Worm (Caenorhabditis elegans) whole organism, L2 larva: ENCODE results near the gene lyst-1.

ENCODE experiments used
- F13H6.1 ChIP-seq: sonication (generic microtip); optimal IDR thresholded peaks from 2 replicates; lab custom pipeline; 2016; ENCODE audit warnings: missing genetic modification characterization, missing compliant biosample characterization
- Y55F3AM.14 ChIP-seq: fragments of 200-800 bp; sonication (Bioruptor generic); optimal IDR thresholded peaks from 2 replicates; lab custom pipeline; 2018; ENCODE audit warnings: mild to moderate bottlenecking, missing genetic modification characterization, missing compliant biosample characterization
- ZK546.5 ChIP-seq: sonication (generic microtip); optimal IDR thresholded peaks from 2 replicates; lab custom pipeline; 2017; ENCODE audit warnings: missing biosample characterization, missing genetic modification characterization
- alr-1 ChIP-seq: fragments of 150-350 bp; optimal IDR thresholded peaks from 2 replicates; lab custom pipeline; 2014; ENCODE audit warnings: missing biosample characterization, missing genetic modification characterization
- aly-2 ChIP-seq: fragments of 150-350 bp; optimal IDR thresholded peaks from 2 replicates; lab custom pipeline; 2014; ENCODE audit warnings: missing biosample characterization, missing genetic modification characterization
- blmp-1 ChIP-seq: sonication (generic microtip); optimal IDR thresholded peaks from 2 replicates; lab custom pipeline; 2017; ENCODE audit warnings: missing genetic modification characterization, mild to moderate bottlenecking, missing compliant biosample characterization, antibody characterized with exemption, moderate library complexity; ENCODE audit not compliant: insufficient read depth
- ceh-16 ChIP-seq: fragments of 150-350 bp; optimal IDR thresholded peaks from 2 replicates; lab custom pipeline; 2014; ENCODE audit warnings: missing biosample characterization, missing genetic modification characterization
- ceh-82 ChIP-seq: fragments of 150-350 bp; optimal IDR thresholded peaks from 2 replicates; lab custom pipeline; 2014; ENCODE audit warnings: missing biosample characterization, missing genetic modification characterization
- crh-2 ChIP-seq: sonication (generic microtip); optimal IDR thresholded peaks from 2 replicates; lab custom pipeline; 2017; ENCODE audit warnings: missing biosample characterization, missing genetic modification characterization
- dmd-4 ChIP-seq: sonication (generic microtip); optimal IDR thresholded peaks from 2 replicates; lab custom pipeline; 2017; ENCODE audit warnings: missing biosample characterization, missing genetic modification characterization
- egl-27 ChIP-seq: sonication (generic microtip); optimal IDR thresholded peaks from 3 replicates; lab custom pipeline; 2017; ENCODE audit warnings: missing biosample characterization, missing genetic modification reagents, missing genetic modification characterization
- elt-3 ChIP-seq: sonication (generic microtip); optimal IDR thresholded peaks from 2 replicates; lab custom pipeline; 2017; ENCODE audit warnings: missing biosample characterization, missing genetic modification characterization
- fos-1 ChIP-seq: fragments of 150-350 bp; optimal IDR thresholded peaks from 2 replicates; lab custom pipeline; 2014; ENCODE audit warnings: missing biosample characterization, missing genetic modification characterization
- gmeb-1 ChIP-seq: fragments of 150-350 bp; optimal IDR thresholded peaks from 2 replicates; lab custom pipeline; 2014; ENCODE audit warnings: missing biosample characterization, missing genetic modification characterization
- lin-11 ChIP-seq: fragments of 150-350 bp; sonication (generic microtip); optimal IDR thresholded peaks from 2 replicates; lab custom pipeline; 2014; ENCODE audit warnings: missing biosample characterization, missing genetic modification characterization, inconsistent platforms, mixed read lengths
- lin-13 ChIP-seq: fragments of 150-350 bp; optimal IDR thresholded peaks from 2 replicates; lab custom pipeline; 2014; ENCODE audit warnings: missing biosample characterization, missing genetic modification reagents, missing genetic modification characterization
- lsy-2 ChIP-seq, 2 experiments: fragments of 150-350 bp in 1 of 2; sonication (generic microtip) in 1 of 2; optimal IDR thresholded peaks; 2 replicates each; lab custom pipeline; 2014 to 2017; ENCODE audit warnings: missing biosample characterization in 2 of 2, missing genetic modification characterization in 2 of 2
- mab-5 ChIP-seq: fragments of 150-350 bp; optimal IDR thresholded peaks from 2 replicates; lab custom pipeline; 2014; ENCODE audit warnings: missing biosample characterization, missing genetic modification characterization
- mbf-1 ChIP-seq: sonication (generic microtip); optimal IDR thresholded peaks from 2 replicates; lab custom pipeline; 2017; ENCODE audit warnings: missing biosample characterization, missing genetic modification characterization
- mdl-1 ChIP-seq, 2 experiments: fragments of 150-350 bp in 1 of 2; sonication (generic microtip) in 1 of 2; optimal IDR thresholded peaks; 2 replicates each; lab custom pipeline; 2017; ENCODE audit warnings: missing biosample characterization in 2 of 2, missing genetic modification characterization in 2 of 2
- nhr-11 ChIP-seq: fragments of 150-350 bp; optimal IDR thresholded peaks from 2 replicates; lab custom pipeline; 2014; ENCODE audit warnings: missing biosample characterization, missing genetic modification characterization
- nhr-12 ChIP-seq: fragments of 150-350 bp; optimal IDR thresholded peaks from 2 replicates; lab custom pipeline; 2014; ENCODE audit warnings: missing biosample characterization, missing genetic modification characterization
- nhr-129 ChIP-seq: fragments of 150-350 bp; optimal IDR thresholded peaks from 2 replicates; lab custom pipeline; 2014; ENCODE audit warnings: missing biosample characterization, missing genetic modification characterization
- nhr-21 ChIP-seq: fragments of 150-350 bp; optimal IDR thresholded peaks from 2 replicates; lab custom pipeline; 2014; ENCODE audit warnings: missing biosample characterization, missing genetic modification characterization
- nhr-23 ChIP-seq: fragments of 150-350 bp; optimal IDR thresholded peaks from 2 replicates; lab custom pipeline; 2014; ENCODE audit warnings: missing biosample characterization, missing genetic modification reagents, missing genetic modification characterization
- nhr-237 ChIP-seq: fragments of 150-350 bp; optimal IDR thresholded peaks from 2 replicates; lab custom pipeline; 2014; ENCODE audit warnings: missing biosample characterization, missing genetic modification characterization
- nhr-25 ChIP-seq: fragments of 150-350 bp; sonication (generic microtip); optimal IDR thresholded peaks from 3 replicates; lab custom pipeline; 2014; ENCODE audit warnings: missing biosample characterization, missing genetic modification characterization
- nhr-6 ChIP-seq: fragments of 150-350 bp; optimal IDR thresholded peaks from 2 replicates; lab custom pipeline; 2014; ENCODE audit warnings: missing biosample characterization, missing genetic modification characterization
- nhr-77 ChIP-seq: fragments of 150-350 bp; optimal IDR thresholded peaks from 2 replicates; lab custom pipeline; 2014; ENCODE audit warnings: missing biosample characterization, missing genetic modification characterization
- sem-4 ChIP-seq: fragments of 150-350 bp; optimal IDR thresholded peaks from 2 replicates; lab custom pipeline; 2014; ENCODE audit warnings: missing biosample characterization, missing genetic modification reagents, missing genetic modification characterization
- skn-1 ChIP-seq: sonication (generic microtip); optimal IDR thresholded peaks from 2 replicates; lab custom pipeline; 2017; ENCODE audit warnings: missing biosample characterization, missing genetic modification characterization
- sma-3 ChIP-seq: sonication (generic microtip); optimal IDR thresholded peaks from 2 replicates; lab custom pipeline; 2016; ENCODE audit warnings: missing genetic modification reagents, missing genetic modification characterization, missing compliant biosample characterization
- snpc-4 ChIP-seq: fragments of 150-350 bp; optimal IDR thresholded peaks from 2 replicates; lab custom pipeline; 2014; ENCODE audit warnings: missing biosample characterization, missing genetic modification characterization
- unc-39 ChIP-seq: fragments of 150-350 bp; optimal IDR thresholded peaks from 2 replicates; lab custom pipeline; 2014; ENCODE audit warnings: missing biosample characterization, missing genetic modification characterization
- unc-62 ChIP-seq: fragments of 150-350 bp; optimal IDR thresholded peaks from 2 replicates; lab custom pipeline; 2014; ENCODE audit warnings: missing biosample characterization, missing genetic modification reagents, missing genetic modification characterization
- zag-1 ChIP-seq: fragments of 150-350 bp; optimal IDR thresholded peaks from 2 replicates; lab custom pipeline; 2014; ENCODE audit warnings: missing biosample characterization, missing genetic modification characterization
- ztf-1 ChIP-seq: fragments of 200-800 bp; sonication (Bioruptor generic); conservative IDR thresholded peaks from 2 replicates; pipeline ENCODE4 v1.3.6; 2022; ENCODE audit warnings: missing genetic modification characterization, missing compliant biosample characterization
- ztf-11 ChIP-seq: sonication (generic microtip); optimal IDR thresholded peaks from 2 replicates; lab custom pipeline; 2017; ENCODE audit warnings: missing biosample characterization, missing genetic modification characterization
- ztf-4 ChIP-seq: fragments of 150-350 bp; optimal IDR thresholded peaks from 2 replicates; lab custom pipeline; 2014; ENCODE audit warnings: missing biosample characterization, missing genetic modification characterization

lyst-1 gene

DNA sequence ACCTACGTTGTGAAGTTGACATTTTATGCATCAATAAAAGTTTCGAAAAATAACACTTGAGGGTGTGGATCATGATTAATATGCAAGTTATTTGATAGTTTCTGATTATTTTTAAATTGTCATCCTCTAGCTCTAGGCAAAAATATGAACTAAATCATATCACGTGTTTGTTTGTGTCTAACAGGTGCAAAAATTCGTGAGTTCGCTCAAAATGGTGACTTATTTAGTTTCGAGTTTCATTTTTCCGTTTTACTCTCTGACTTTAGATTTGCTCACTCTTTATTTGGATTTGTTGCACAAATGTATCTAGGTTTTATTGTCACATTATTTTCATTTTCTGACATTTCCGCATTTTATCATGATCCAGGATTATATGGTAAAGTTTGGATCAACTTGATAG, 22.6 kb downstream of the lyst-1 start, which contains the start of gene lgc-16:
TSS of gene lgc-16 (plus strand) at position 301 of the 400 bp plus-strand sequence.
- TF ChIP-seq fos-1 = no peak
- TF ChIP-seq ztf-1 (GFP tag; lab: Robert Waterston, UW) = no peak
- TF ChIP-seq ztf-4 (tag; lab: Kevin White, UChicago) = no peak
- TF ChIP-seq blmp-1 (tag; lab: Kevin White, UChicago) = no peak

DNA sequence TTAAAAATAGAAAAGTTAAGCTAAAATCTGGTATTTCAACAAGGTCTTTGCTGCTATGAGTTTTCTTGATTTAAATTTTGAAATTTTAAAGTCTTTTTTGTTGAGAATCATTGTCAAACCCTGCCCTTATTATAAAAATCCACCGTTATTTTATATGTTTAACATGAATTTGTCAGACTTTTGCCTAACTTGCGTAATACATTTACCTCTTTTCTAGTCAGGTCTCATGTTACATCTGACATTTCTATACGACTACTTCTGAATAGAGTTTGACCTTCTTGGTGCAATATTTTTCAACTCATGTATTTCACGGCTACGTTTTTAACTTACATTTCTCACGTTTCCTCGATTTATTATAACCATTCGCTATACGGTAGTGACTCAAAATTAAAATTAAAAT, 26.9 kb downstream of the lyst-1 start, which contains the start of gene lgc-15:
TSS of gene lgc-15 (plus strand) at position 301 of the 400 bp plus-strand sequence.
- no peak for TF ChIP-seq aly-2 (tag; lab: Kevin White, UChicago)
- no peak for TF ChIP-seq nhr-77 (tag; lab: Kevin White, UChicago)
- TF ChIP-seq ztf-1 (GFP tag; lab: Robert Waterston, UW) = no peak
- TF ChIP-seq blmp-1 (tag; lab: Kevin White, UChicago) = no peak
- no peak for TF ChIP-seq ztf-4 (tag; lab: Kevin White, UChicago)
- TF ChIP-seq dmd-4 = no peak
- TF ChIP-seq fos-1 = no peak
- no peak for TF ChIP-seq nhr-21 (tag; lab: Kevin White, UChicago)
- TF ChIP-seq ztf-11 (tag; lab: Kevin White, UChicago) = no peak
- no peak for TF ChIP-seq lsy-2 (tag; optimal IDR thresholded peaks at IDR 0.05; lab: Kevin White, UChicago)
- no peak for TF ChIP-seq nhr-237
- TF ChIP-seq elt-3 (tag; lab: Kevin White, UChicago) = no peak
- TF ChIP-seq crh-2 (tag; lab: Kevin White, UChicago) = no peak
- TF ChIP-seq unc-39 (tag; lab: Kevin White, UChicago) = no peak

DNA sequence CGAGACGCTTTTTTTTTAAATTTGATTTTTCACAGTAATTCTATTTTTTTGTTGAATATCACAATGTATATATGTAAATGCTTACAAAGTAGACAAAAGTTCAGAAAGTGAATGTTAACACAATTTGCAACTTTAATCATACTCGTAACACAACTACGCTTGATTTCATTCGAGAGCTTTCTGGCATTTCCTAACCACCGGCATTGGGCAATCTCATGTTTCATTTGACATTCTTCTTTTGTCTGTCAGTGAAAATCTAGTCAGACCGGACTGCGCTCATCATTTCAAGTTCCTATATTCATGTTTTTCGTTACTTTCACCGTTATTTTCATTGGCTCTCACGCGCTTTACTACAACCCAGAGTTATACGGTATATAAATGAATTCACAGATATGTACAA, 29.7 kb downstream of the lyst-1 start, which contains the start of gene lgc-14:
TSS of gene lgc-14 (plus strand) at position 301 of the 400 bp plus-strand sequence.
- TF ChIP-seq nhr-21 (tag; lab: Kevin White, UChicago) = no peak
- TF ChIP-seq lsy-2 (tag; optimal IDR thresholded peaks at IDR 0.05; lab: Kevin White, UChicago) = no peak
- TF ChIP-seq zag-1 = no peak
- TF ChIP-seq skn-1 (tag; lab: Kevin White, UChicago) = no peak
- no peak for TF ChIP-seq sem-4 (tag; lab: Kevin White, UChicago)
- TF ChIP-seq ZK546.5 (tag; lab: Kevin White, UChicago) = no peak
- TF ChIP-seq ceh-16 (tag; lab: Kevin White, UChicago) = no peak
- TF ChIP-seq mdl-1 (tag; optimal IDR thresholded peaks at IDR 0.05; lab: Kevin White, UChicago) = no peak
- TF ChIP-seq ztf-1 (GFP tag; lab: Robert Waterston, UW) = no peak
- no peak for TF ChIP-seq ztf-4 (tag; lab: Kevin White, UChicago)
- no peak for TF ChIP-seq nhr-237
- TF ChIP-seq egl-27 (tag; lab: Kevin White, UChicago) = no peak
- no peak for TF ChIP-seq blmp-1 (tag; lab: Kevin White, UChicago)
- TF ChIP-seq lin-13 = no peak
- no peak for TF ChIP-seq nhr-25 (tag; lab: Kevin White, UChicago)
- no peak for TF ChIP-seq unc-39 (tag; lab: Kevin White, UChicago)

DNA sequence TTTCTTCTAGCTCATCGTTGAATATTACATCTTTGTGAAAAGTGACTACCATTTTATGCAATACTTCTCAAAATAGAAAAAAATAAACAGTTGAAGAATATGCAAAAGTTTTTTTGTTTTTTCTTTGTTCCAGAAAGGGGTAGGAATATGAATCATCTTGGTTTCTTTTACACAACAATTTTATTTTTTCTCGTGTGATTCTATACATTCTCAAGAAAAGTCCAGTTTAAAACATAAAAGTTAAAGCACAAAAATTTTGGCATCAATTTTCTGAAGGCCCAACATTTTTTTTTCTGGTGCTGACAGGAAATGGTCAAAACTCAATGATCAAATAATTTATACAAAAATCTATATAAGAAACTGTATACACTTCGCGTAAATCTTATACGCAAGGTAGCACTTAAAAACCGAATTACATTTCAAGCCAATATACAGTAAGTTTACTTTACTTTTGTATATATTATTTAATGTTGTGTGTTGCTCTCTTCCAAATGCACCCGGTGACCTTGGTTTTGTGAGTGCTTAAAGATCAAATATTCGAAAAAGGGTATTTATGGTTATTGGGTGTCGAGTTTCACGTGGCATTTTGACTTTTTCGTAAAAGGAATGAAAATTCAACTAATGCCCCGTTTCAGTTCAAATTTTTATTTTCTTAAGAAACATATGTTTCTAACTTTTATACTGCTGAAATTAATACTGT, 32.3 kb downstream of the lyst-1 start, which contains the start of the genes W03G11.2 and lgc-13:
TSS of gene W03G11.2 (minus strand) at position 101 of the 700 bp plus-strand sequence.
TSS of gene lgc-13 (plus strand) at position 650 of the 700 bp plus-strand sequence.
- TF ChIP-seq ceh-16 (tag; lab: Kevin White, UChicago) (no peak), lsy-2 (tag; optimal IDR thresholded peaks at IDR 0.05; lab: Kevin White, UChicago) (no peak), nhr-11 (tag; lab: Kevin White, UChicago) (no peak), nhr-23 (no peak), skn-1 (tag; lab: Kevin White, UChicago) (no peak), zag-1 (no peak), nhr-6 (tag; lab: Kevin White, UChicago) (no peak), ztf-1 (GFP tag; lab: Robert Waterston, UW) (no peak), nhr-129 (no peak)

DNA sequence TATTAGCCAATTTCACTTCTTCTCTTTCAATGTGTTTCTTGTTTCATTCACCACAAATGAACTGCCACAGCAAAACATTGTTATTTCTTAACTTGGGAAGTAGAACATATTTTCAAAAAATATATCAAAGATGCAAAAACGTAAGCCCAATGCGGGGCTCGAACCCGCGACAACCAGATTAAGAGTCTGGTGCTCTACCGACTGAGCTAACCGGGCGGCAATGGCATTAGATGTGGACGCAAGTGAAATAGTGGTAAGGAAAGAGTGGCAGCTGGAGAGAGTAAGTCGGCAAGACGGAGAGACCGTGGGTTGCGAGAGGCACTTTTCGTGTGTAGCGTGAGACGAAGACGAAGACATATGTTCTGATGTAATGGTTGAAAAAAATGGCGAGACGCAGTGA, 34.9 kb downstream of the lyst-1 start:
- TF ChIP-seq ztf-1 (GFP tag; lab: Robert Waterston, UW) (no peak), alr-1 (tag; lab: Kevin White, UChicago) (no peak), nhr-23 (no peak), unc-62 (GFP tag; lab: Kevin White, UChicago) (no peak), mbf-1 (tag; lab: Kevin White, UChicago) (no peak), mab-5 (tag; lab: Kevin White, UChicago) (peak; percentile 76), snpc-4 (tag; lab: Kevin White, UChicago) (peak; percentile 2), aly-2 (tag; lab: Kevin White, UChicago) (no peak), ceh-82 (tag; lab: Kevin White, UChicago) (peak; percentile 27), mdl-1 (tag; optimal IDR thresholded peaks at IDR 0.05; lab: Kevin White, UChicago) (peak in 1 of 2 experiments; percentile 42), ztf-11 (tag; lab: Kevin White, UChicago) (no peak), nhr-77 (tag; lab: Kevin White, UChicago) (no peak), nhr-129 (peak; percentile 92), sma-3 (peak; percentile 73), gmeb-1 (tag; lab: Kevin White, UChicago) (no peak), lin-11 (tag; lab: Kevin White, UChicago) (peak; percentile 39), F13H6.1 (tag; lab: Kevin White, UChicago) (peak; percentile 77), egl-27 (tag; lab: Kevin White, UChicago) (peak; percentile 66), fos-1 (peak; percentile 66), zag-1 (peak; percentile 46), nhr-21 (tag; lab: Kevin White, UChicago) (peak; percentile 53), Y55F3AM.14 (GFP tag; lab: Kevin White, UChicago) (peak; percentile 68), lin-13 (peak; percentile 76), dmd-4 (no peak), nhr-12 (tag; lab: Kevin White, UChicago) (peak; percentile 46), lsy-2 (tag; optimal IDR thresholded peaks at IDR 0.05; lab: Kevin White, UChicago) (peak in 1 of 2 experiments; percentile 66), sem-4 (tag; lab: Kevin White, UChicago) (peak; percentile 72), skn-1 (tag; lab: Kevin White, UChicago) (no peak)
